Worm (Caenorhabditis elegans): ENCODE results near the gene hpr-17.
A peak's percentile ranks its signal among the peaks of the same experiment; 100 is the strongest.

Gene hpr-17

DNA sequence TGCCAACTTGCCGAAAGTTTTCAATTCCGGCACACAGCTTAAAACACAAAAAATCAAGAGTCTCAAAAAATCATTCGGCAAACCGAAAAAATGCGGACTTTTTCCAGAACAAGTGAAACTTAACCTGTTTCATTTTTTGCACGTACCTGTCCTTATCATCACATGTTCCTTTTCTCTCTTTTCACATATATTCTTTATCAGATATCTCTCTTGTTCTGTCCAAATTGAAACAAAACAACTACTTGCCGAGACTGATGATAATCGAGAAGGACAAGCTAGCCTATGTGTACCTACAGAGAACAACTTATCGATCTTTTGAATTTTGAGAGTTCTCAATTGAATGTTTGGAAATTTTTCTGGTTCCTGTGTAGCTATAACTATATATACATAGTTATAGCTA lies 6.9 kb downstream of the hpr-17 start (continued):
- TF ChIP-seq lin-39 (tag; optimal IDR thresholded peaks at IDR 0.05) (no peak), nhr-11 (tag; optimal IDR thresholded peaks at IDR 0.05) (no peak), hlh-17 (GFP tag; optimal IDR thresholded peaks at IDR 0.05; ENCODE audit: borderline replicate concordance) (no peak), lin-14 (GFP tag; optimal IDR thresholded peaks at IDR 0.05) (no peak), nhr-19 (GFP tag; conservative IDR thresholded peaks at IDR 0.05) (0 out of 2 replicates have a peak, but pooled peaks have one; percentile 18), zag-1 (tag; optimal IDR thresholded peaks at IDR 0.05) (no peak), nhr-237 (tag; optimal IDR thresholded peaks at IDR 0.05) (no peak), fkh-4 (tag; optimal IDR thresholded peaks at IDR 0.05; ENCODE audit: borderline replicate concordance) (no peak), aly-2 (tag; optimal IDR thresholded peaks at IDR 0.05) (no peak), ceh-88 (GFP tag; IDR thresholded peaks at IDR 0.05) (no peak), zip-4 (GFP tag; optimal IDR thresholded peaks at IDR 0.05) (no peak), egl-13 (tag; optimal IDR thresholded peaks at IDR 0.05) (no peak), nhr-76 (tag; optimal IDR thresholded peaks at IDR 0.05) (no peak), sox-4 (tag; optimal IDR thresholded peaks at IDR 0.05) (no peak), fos-1 (tag; optimal IDR thresholded peaks at IDR 0.05) (no peak), lin-35 (GFP tag; optimal IDR thresholded peaks at IDR 0.05) (no peak), blmp-1 (tag; optimal IDR thresholded peaks at IDR 0.05) (peak; percentile 88), aha-1 (tag; optimal IDR thresholded peaks at IDR 0.05) (no peak), unc-130 (tag; optimal IDR thresholded peaks at IDR 0.05) (no peak), ceh-63 (GFP tag; optimal IDR thresholded peaks at IDR 0.05) (no peak), unc-86 (tag; optimal IDR thresholded peaks at IDR 0.05) (no peak), sptf-1 (tag; optimal IDR thresholded peaks at IDR 0.05) (no peak), efl-1 (optimal IDR thresholded peaks at IDR 0.05) (no peak), efl-1 (GFP tag; optimal IDR thresholded peaks at IDR 0.05 in 1 of 2) (peak in 1 of 2 experiments; percentile 43), fkh-10 (GFP tag; optimal IDR thresholded peaks at IDR 0.05) (no peak), unc-30 (tag; optimal IDR thresholded peaks at IDR 0.05) (no peak), hlh-4 (tag; optimal IDR thresholded peaks at IDR 0.05) (no peak), C34B4.2 (tag; optimal IDR thresholded peaks at IDR 0.05) (no peak), hpl-2 (GFP tag; optimal IDR thresholded peaks at IDR 0.05) (no peak), jun-1 (tag; optimal IDR thresholded peaks at IDR 0.05) (no peak), ama-1 (optimal IDR thresholded peaks at IDR 0.05) (no peak)

DNA sequence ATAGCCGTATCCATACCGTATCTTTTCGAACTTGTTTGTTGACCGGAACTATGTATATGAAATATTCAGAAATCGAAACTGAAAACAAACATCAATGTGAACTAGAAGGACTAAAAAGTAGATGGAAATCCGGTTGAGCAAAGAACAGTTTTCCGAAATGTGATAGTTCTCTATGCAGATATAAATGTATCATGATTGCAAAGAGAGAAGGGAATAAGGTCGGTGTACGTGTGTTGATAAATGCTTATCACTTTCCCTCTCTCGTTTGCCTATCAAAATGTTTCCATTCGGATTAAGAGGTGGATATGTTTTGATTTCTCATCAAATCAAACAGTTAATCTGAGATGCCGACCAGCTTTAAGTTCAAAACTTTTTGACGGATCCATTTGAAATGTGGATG lies 8.6 kb downstream of the hpr-17 start:
- no peak for TF ChIP-seq dsc-1 (tag; optimal IDR thresholded peaks at IDR 0.05)
- peak; percentile 62 for TF ChIP-seq nhr-85 (tag)
- no peak for TF ChIP-seq unc-130 (tag; optimal IDR thresholded peaks at IDR 0.05)
- TF ChIP-seq elt-3 (tag; optimal IDR thresholded peaks at IDR 0.05) = peak in 2 of 6 experiments; percentile 7 to 88
- peak; percentile 90 for TF ChIP-seq blmp-1 (tag; optimal IDR thresholded peaks at IDR 0.05)
- TF ChIP-seq nhr-20 (tag; optimal IDR thresholded peaks at IDR 0.05) = peak; percentile 11
- TF ChIP-seq ama-1 (optimal IDR thresholded peaks at IDR 0.05) = no peak
- TF ChIP-seq lsy-2 (tag; optimal IDR thresholded peaks at IDR 0.05) = peak in 1 of 2 experiments; percentile 19

DNA sequence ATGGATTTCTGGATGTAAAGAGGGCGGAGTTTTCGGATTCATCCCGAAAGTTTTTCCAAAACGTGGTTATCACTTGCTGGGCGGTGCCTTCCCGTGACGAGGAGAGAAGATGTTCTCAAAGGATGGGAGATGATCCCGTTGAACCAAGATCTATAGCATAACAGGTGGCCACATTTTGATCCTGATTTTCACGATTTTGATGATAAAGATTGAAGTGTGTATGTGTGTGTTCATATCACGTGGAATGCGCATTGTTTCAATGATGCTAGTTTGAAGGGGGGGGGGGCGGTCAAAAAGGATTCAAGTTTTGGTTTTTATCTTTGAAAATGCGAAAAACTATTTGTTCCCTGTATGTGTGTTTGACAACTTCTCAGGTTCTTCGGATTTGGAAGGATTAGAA lies 11.6 kb downstream of the hpr-17 start, which contains the start of gene mltn-1:
Gene mltn-1 (minus strand): TSS at position 22 of the 400 bp plus-strand sequence.
- TF ChIP-seq unc-130 (tag; optimal IDR thresholded peaks at IDR 0.05) = peak; percentile 22
- peak; percentile 77 for TF ChIP-seq blmp-1 (tag; optimal IDR thresholded peaks at IDR 0.05)
- peak in 1 of 2 experiments; percentile 36 for TF ChIP-seq mdl-1 (tag; optimal IDR thresholded peaks at IDR 0.05)
- TF ChIP-seq efl-1 (optimal IDR thresholded peaks at IDR 0.05) = no peak
- TF ChIP-seq efl-1 (GFP tag; optimal IDR thresholded peaks at IDR 0.05 in 1 of 2) = peak in 1 of 2 experiments; percentile 77
- peak in 1 of 6 experiments; percentile 82 for TF ChIP-seq elt-3 (tag; optimal IDR thresholded peaks at IDR 0.05)
- no peak for TF ChIP-seq ztf-11 (tag; optimal IDR thresholded peaks at IDR 0.05)
- no peak for TF ChIP-seq tlp-1 (tag; optimal IDR thresholded peaks at IDR 0.05)
- no peak for TF ChIP-seq zip-4 (GFP tag; optimal IDR thresholded peaks at IDR 0.05)
- no peak for TF ChIP-seq aha-1 (tag; optimal IDR thresholded peaks at IDR 0.05)

DNA sequence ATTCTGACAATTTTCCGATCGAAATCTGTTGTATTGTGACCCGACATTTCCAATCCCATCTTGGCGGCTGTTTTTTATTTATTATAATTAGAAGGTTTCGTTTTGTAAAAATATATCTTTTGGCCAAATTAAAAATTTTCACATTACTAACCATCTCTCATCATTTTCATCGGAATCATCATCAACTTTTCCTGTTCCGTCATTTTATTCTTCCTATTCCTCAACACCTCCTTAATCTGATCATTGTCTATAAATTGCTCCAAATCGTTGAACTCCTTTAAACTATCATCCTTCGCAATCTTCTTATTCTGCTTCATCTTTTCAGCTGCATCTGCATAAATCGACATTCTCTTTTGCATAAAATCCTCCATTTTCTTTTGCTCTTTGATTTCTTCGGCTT lies 14.5 kb downstream of the hpr-17 start:
- no peak for TF ChIP-seq tbx-2 (tag; optimal IDR thresholded peaks at IDR 0.05)
- TF ChIP-seq ceh-63 (GFP tag; optimal IDR thresholded peaks at IDR 0.05) = no peak
- peak; percentile 13 for TF ChIP-seq nhr-85 (tag)
- TF ChIP-seq nhr-12 (tag; optimal IDR thresholded peaks at IDR 0.05) = no peak
- no peak for TF ChIP-seq nhr-84 (tag; optimal IDR thresholded peaks at IDR 0.05)
- TF ChIP-seq ama-1 (optimal IDR thresholded peaks at IDR 0.05) = no peak
- no peak for TF ChIP-seq sup-37 (GFP tag; optimal IDR thresholded peaks at IDR 0.05)
